Worm (Caenorhabditis elegans) whole organism, dauer: ENCODE results near the gene T13C2.7.
"Not testable (repeated sequence)": the region's sequence is repeated elsewhere in the genome, so short reads cannot be mapped to it uniquely, and the experiment has no call there.

ENCODE experiments used
- unc-62 ChIP-seq: sonication (generic microtip); optimal IDR thresholded peaks from 2 replicates; lab custom pipeline; 2017; ENCODE audit warnings: missing biosample characterization, missing genetic modification reagents, missing genetic modification characterization

Gene T13C2.7

ce11 chrII:6768014-6768413, 11.2 kb upstream of the T13C2.7 start, which contains the start of gene F41G3.18:
Gene F41G3.18, plus strand, starts transcription at chrII:6768314.
- TF ChIP-seq unc-62 (GFP tag; lab: Kevin White, UChicago), result no peak

ce11 chrII:6770030-6770429, 9.2 kb upstream of the T13C2.7 start:
- TF ChIP-seq unc-62 (GFP tag; lab: Kevin White, UChicago), result no peak

- no peak for TF ChIP-seq unc-62 (GFP tag; lab: Kevin White, UChicago)
These were observed 6.7 kb upstream of the T13C2.7 start for ce11 chrII:6772482-6772881.

- not testable (repeated sequence) for TF ChIP-seq unc-62 (GFP tag; lab: Kevin White, UChicago)
These were observed 4.1 kb upstream of the T13C2.7 start, which contains the start of gene agr-1 for ce11 chrII:6775076-6775475. Gene agr-1, minus strand, starts transcription at chrII:6775176.

- TF ChIP-seq unc-62 (GFP tag; lab: Kevin White, UChicago), result no peak
These were observed 2.7 kb upstream of the T13C2.7 start, which contains the start of gene ssup-72 for ce11 chrII:6776418-6777034. Gene ssup-72, plus strand, starts transcription at chrII:6776598.

DNA sequence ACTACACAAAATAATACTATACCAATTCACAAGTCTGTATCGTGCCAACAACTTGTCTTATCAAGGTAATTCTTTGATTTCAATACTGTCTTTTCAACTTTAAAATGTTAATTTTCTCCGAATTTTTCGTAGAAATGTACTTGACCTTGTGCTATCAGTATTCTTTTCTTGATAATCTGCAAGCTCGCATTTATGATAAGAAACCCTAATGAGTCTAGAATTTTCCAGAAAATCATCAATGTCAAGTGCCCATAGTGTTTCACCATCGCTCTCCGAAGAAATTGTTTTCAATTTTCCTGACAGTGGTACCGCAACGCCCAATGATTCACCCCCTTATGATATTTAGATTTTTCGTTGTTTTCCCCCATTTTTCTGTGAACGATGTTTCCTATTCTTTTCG, 2.0 kb downstream of the T13C2.7 start:
- TF ChIP-seq unc-62 (GFP tag; lab: Kevin White, UChicago), result no peak

DNA sequence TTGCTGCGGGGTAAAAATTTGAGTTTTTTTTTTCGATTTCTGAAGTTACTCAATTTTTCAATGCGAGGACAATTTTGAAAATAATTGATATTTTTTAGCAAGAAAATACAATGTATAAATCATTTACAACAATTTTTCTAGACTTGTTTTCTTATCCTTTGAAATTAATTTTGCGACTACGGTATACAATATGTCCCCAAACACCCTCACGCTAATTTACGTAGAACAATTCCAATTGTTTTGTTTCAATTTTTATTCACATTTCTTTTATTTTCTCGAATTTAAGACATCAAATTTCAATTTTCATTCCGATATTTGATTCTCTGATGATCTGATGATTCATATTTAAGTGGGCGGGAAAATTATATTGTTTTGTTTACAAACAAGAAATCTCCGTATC, 2.8 kb downstream of the T13C2.7 start:
- TF ChIP-seq unc-62 (GFP tag; lab: Kevin White, UChicago), result no peak

DNA sequence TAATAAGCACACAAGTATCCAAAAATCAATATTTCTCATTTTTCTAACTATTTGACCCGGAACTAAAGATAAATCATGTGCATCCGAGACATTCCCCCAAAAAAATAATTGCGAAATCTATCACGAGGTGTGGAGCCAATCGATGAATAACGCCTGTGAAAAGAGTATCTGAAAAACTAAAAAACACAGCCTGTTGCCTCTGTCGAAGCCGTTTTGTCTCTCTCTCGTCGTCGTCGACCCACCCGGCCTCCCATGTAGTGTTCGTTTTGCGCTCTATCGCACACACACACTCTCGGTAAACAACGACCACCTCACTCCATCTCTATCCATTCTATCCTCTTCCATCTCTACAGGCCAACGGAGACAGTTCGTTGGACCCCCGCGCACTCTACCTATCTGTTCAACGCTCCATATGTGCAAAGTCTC, 3.5 kb downstream of the T13C2.7 start:
- no peak for TF ChIP-seq unc-62 (GFP tag; lab: Kevin White, UChicago)

ce11 chrII:6783377-6783829, 4.2 kb downstream of the T13C2.7 start, which contains the start of gene gldi-2:
Gene gldi-2, plus strand, starts transcription at chrII:6783427.
- no peak for TF ChIP-seq unc-62 (GFP tag; lab: Kevin White, UChicago)

- TF ChIP-seq unc-62 (GFP tag; lab: Kevin White, UChicago), result no peak
These were observed 9.6 kb downstream of the T13C2.7 start, which contains the start of gene T13C2.3 for ce11 chrII:6788672-6789298. Gene T13C2.3, plus strand, starts transcription at chrII:6789248.

DNA sequence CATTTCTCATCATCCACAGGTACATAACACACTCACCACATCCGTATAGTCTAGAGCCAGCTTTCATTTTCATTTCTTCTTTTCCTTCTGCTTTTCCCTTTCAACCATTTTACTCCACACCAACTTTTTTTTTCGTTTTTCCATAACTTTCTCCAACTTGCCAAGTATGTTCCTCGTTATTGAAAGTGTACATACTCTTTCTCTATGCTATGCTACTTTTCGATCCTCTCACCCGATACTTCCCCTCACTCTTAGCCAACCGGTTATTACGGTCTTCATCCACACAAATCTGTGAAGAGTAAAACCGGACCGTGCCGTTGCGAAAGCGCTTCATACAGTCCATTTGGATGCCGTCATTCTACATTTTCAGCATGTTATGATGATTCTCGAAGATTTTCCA, 12.7 kb downstream of the T13C2.7 start, which contains the start of gene T13C2.2:
TSS of gene T13C2.2 (plus strand) at position 301 of the 400 bp plus-strand sequence.
- TF ChIP-seq unc-62 (GFP tag; lab: Kevin White, UChicago), result no peak

- TF ChIP-seq unc-62 (GFP tag; lab: Kevin White, UChicago), result no peak
These were observed 21.0 kb downstream of the T13C2.7 start, which contains the start of gene F31E8.4 for ce11 chrII:6800104-6800711. Gene F31E8.4, minus strand, starts transcription at chrII:6800154.

ce11 chrII:6801262-6801661, 22.1 kb downstream of the T13C2.7 start:
- TF ChIP-seq unc-62 (GFP tag; lab: Kevin White, UChicago), result no peak

- no peak for TF ChIP-seq unc-62 (GFP tag; lab: Kevin White, UChicago)
These were observed 23.8 kb downstream of the T13C2.7 start, which contains the start of gene tab-1 for ce11 chrII:6803024-6803423. Gene tab-1, plus strand, starts transcription at chrII:6803324.

- no peak for TF ChIP-seq unc-62 (GFP tag; lab: Kevin White, UChicago)
These were observed 28.0 kb downstream of the T13C2.7 start, which contains the start of gene F31E8.5 for ce11 chrII:6807162-6807561. Gene F31E8.5, minus strand, starts transcription at chrII:6807262.

- no peak for TF ChIP-seq unc-62 (GFP tag; lab: Kevin White, UChicago)
These were observed 29.3 kb downstream of the T13C2.7 start for ce11 chrII:6808539-6808938.
